Worm (Caenorhabditis elegans) whole organism, late embryonic: Measurements from ENCODE around the gene srv-3.

Experiments
- C08G9.2 ChIP-seq: sonication (generic microtip); optimal IDR thresholded peaks from 2 replicates; lab custom pipeline; 2016; ENCODE audit warnings: mild to moderate bottlenecking, missing genetic modification characterization, moderate library complexity, missing compliant biosample characterization
- C38D4.7 ChIP-seq: fragments of 200-800 bp; sonication (Bioruptor generic); optimal IDR thresholded peaks from 2 replicates; lab custom pipeline; 2018; ENCODE audit warnings: mild to moderate bottlenecking, missing genetic modification characterization, moderate library complexity, missing compliant biosample characterization
- F13H6.1 ChIP-seq: sonication (generic microtip); optimal IDR thresholded peaks from 2 replicates; lab custom pipeline; 2016; ENCODE audit warnings: missing genetic modification characterization, missing compliant biosample characterization
- K02D7.2 ChIP-seq: sonication (generic microtip); optimal IDR thresholded peaks from 2 replicates; lab custom pipeline; 2017; ENCODE audit warnings: mild to moderate bottlenecking, missing genetic modification characterization, missing compliant biosample characterization
- K09A11.1 ChIP-seq: sonication (generic microtip); optimal IDR thresholded peaks from 2 replicates; lab custom pipeline; 2017; ENCODE audit warnings: antibody characterized with exemption, mild to moderate bottlenecking, missing genetic modification characterization, missing compliant biosample characterization; ENCODE audit not compliant: insufficient read depth
- ahr-1 ChIP-seq: sonication (generic microtip); optimal IDR thresholded peaks from 2 replicates; lab custom pipeline; 2016; ENCODE audit warnings: missing genetic modification characterization, missing compliant biosample characterization
- ama-1 ChIP-seq: fragments of 150-350 bp; optimal IDR thresholded peaks from 2 replicates; lab custom pipeline; 2014
- ceh-14 ChIP-seq: sonication (generic microtip); optimal IDR thresholded peaks from 2 replicates; lab custom pipeline; 2016; ENCODE audit warnings: missing genotype, missing genetic modification characterization, missing compliant biosample characterization
- ceh-18 ChIP-seq: sonication (generic microtip); optimal IDR thresholded peaks from 2 replicates; lab custom pipeline; 2016; ENCODE audit warnings: missing genetic modification characterization, missing compliant biosample characterization
- ceh-2 ChIP-seq: sonication (generic microtip); optimal IDR thresholded peaks from 2 replicates; lab custom pipeline; 2016; ENCODE audit warnings: missing genotype, missing genetic modification characterization, missing compliant biosample characterization
- ceh-30 ChIP-seq: fragments of 150-350 bp; optimal IDR thresholded peaks from 2 replicates; lab custom pipeline; 2014; ENCODE audit warnings: missing biosample characterization, missing genetic modification characterization
- ceh-31 ChIP-seq: sonication (generic microtip); optimal IDR thresholded peaks from 2 replicates; lab custom pipeline; 2016; ENCODE audit warnings: missing genetic modification characterization, missing compliant biosample characterization
- ceh-34 ChIP-seq: sonication (generic microtip); optimal IDR thresholded peaks from 2 replicates; lab custom pipeline; 2016; ENCODE audit warnings: mild to moderate bottlenecking, missing genetic modification characterization, missing compliant biosample characterization
- ceh-6 ChIP-seq: fragments of 200-800 bp; sonication (Bioruptor generic); optimal IDR thresholded peaks from 2 replicates; lab custom pipeline; 2018; ENCODE audit warnings: mild to moderate bottlenecking, missing genetic modification characterization, missing compliant biosample characterization
- che-1 ChIP-seq: sonication (generic microtip); optimal IDR thresholded peaks from 2 replicates; lab custom pipeline; 2016; ENCODE audit warnings: mild to moderate bottlenecking, missing genetic modification characterization, missing compliant biosample characterization
- dve-1 ChIP-seq: sonication (generic microtip); optimal IDR thresholded peaks from 2 replicates; lab custom pipeline; 2017; ENCODE audit warnings: antibody characterized with exemption, mild to moderate bottlenecking, missing genetic modification characterization, missing compliant biosample characterization
- eyg-1 ChIP-seq: sonication (generic microtip); optimal IDR thresholded peaks from 2 replicates; lab custom pipeline; 2016; ENCODE audit warnings: missing genotype, missing genetic modification characterization, missing compliant biosample characterization
- fax-1 ChIP-seq: sonication (generic microtip); optimal IDR thresholded peaks from 2 replicates; lab custom pipeline; 2016; ENCODE audit warnings: missing genotype, missing genetic modification characterization, missing compliant biosample characterization
- gmeb-2 ChIP-seq: sonication (generic microtip); optimal IDR thresholded peaks from 2 replicates; lab custom pipeline; 2016; ENCODE audit warnings: missing genetic modification characterization, inconsistent platforms, missing compliant biosample characterization
- hlh-30 ChIP-seq: sonication (generic microtip); optimal IDR thresholded peaks from 2 replicates; lab custom pipeline; 2017; ENCODE audit warnings: antibody characterized with exemption, missing genetic modification characterization, missing compliant biosample characterization; ENCODE audit not compliant: insufficient read depth
- hlh-8 ChIP-seq: sonication (generic microtip); optimal IDR thresholded peaks from 2 replicates; lab custom pipeline; 2016; ENCODE audit warnings: missing genotype, missing genetic modification characterization, missing compliant biosample characterization
- lim-6 ChIP-seq: sonication (generic microtip); optimal IDR thresholded peaks from 2 replicates; lab custom pipeline; 2016; ENCODE audit warnings: missing genetic modification characterization, missing compliant biosample characterization
- madf-2 ChIP-seq: sonication (generic microtip); optimal IDR thresholded peaks from 2 replicates; lab custom pipeline; 2017; ENCODE audit warnings: missing genetic modification characterization, missing compliant biosample characterization
- nfya-1 ChIP-seq: sonication (generic microtip); optimal IDR thresholded peaks from 2 replicates; lab custom pipeline; 2017; ENCODE audit warnings: missing genetic modification characterization, mild to moderate bottlenecking, missing compliant biosample characterization, antibody characterized with exemption, moderate library complexity
- nhr-11 ChIP-seq: fragments of 150-350 bp; optimal IDR thresholded peaks from 2 replicates; lab custom pipeline; 2014; ENCODE audit warnings: missing biosample characterization, missing genetic modification characterization
- npax-4 ChIP-seq: sonication (generic microtip); optimal IDR thresholded peaks from 2 replicates; lab custom pipeline; 2016; ENCODE audit warnings: missing genetic modification characterization, missing compliant biosample characterization
- pag-3 ChIP-seq: sonication (generic microtip); optimal IDR thresholded peaks from 2 replicates; lab custom pipeline; 2016; ENCODE audit warnings: missing compliant biosample characterization, missing genetic modification characterization, borderline replicate concordance
- pat-9 ChIP-seq: fragments of 200-800 bp; sonication (Bioruptor generic); optimal IDR thresholded peaks from 2 replicates; lab custom pipeline; 2018; ENCODE audit warnings: mild to moderate bottlenecking, missing genetic modification characterization, moderate library complexity, missing compliant biosample characterization
- pha-2 ChIP-seq: sonication (generic microtip); optimal IDR thresholded peaks from 2 replicates; lab custom pipeline; 2017; ENCODE audit warnings: mild to moderate bottlenecking, missing genetic modification characterization, missing compliant biosample characterization
- pqm-1 ChIP-seq: sonication (generic microtip); optimal IDR thresholded peaks from 2 replicates; lab custom pipeline; 2016; ENCODE audit warnings: missing genetic modification characterization, missing compliant biosample characterization
- ref-2 ChIP-seq: sonication (generic microtip); optimal IDR thresholded peaks from 2 replicates; lab custom pipeline; 2016; ENCODE audit warnings: missing genetic modification characterization, missing compliant biosample characterization
- rnt-1 ChIP-seq: sonication (generic microtip); optimal IDR thresholded peaks from 2 replicates; lab custom pipeline; 2016; ENCODE audit warnings: missing genetic modification characterization, missing compliant biosample characterization
- sdc-2 ChIP-seq: sonication (generic microtip); optimal IDR thresholded peaks from 2 replicates; lab custom pipeline; 2016; ENCODE audit warnings: missing genotype, missing genetic modification characterization, missing compliant biosample characterization
- sox-4 ChIP-seq: sonication (generic microtip); optimal IDR thresholded peaks from 2 replicates; lab custom pipeline; 2017; ENCODE audit warnings: mild to moderate bottlenecking, missing genetic modification characterization, inconsistent platforms, missing compliant biosample characterization
- tbx-2 ChIP-seq: sonication (generic microtip); optimal IDR thresholded peaks from 2 replicates; lab custom pipeline; 2016; ENCODE audit warnings: missing genetic modification characterization, missing compliant biosample characterization
- tbx-7 ChIP-seq: sonication (generic microtip); optimal IDR thresholded peaks from 2 replicates; lab custom pipeline; 2016; ENCODE audit warnings: missing genotype, missing genetic modification characterization, missing compliant biosample characterization
- ttx-3 ChIP-seq: sonication (generic microtip); optimal IDR thresholded peaks from 2 replicates; lab custom pipeline; 2016; ENCODE audit warnings: missing genetic modification reagents, missing genetic modification characterization, missing compliant biosample characterization
- unc-55 ChIP-seq: sonication (generic microtip); optimal IDR thresholded peaks from 2 replicates; lab custom pipeline; 2017; ENCODE audit warnings: missing biosample characterization, missing genetic modification reagents, missing genetic modification characterization
- unc-86 ChIP-seq: sonication (generic microtip); optimal IDR thresholded peaks from 2 replicates; lab custom pipeline; 2016; ENCODE audit warnings: missing genetic modification characterization, missing compliant biosample characterization
- zip-5 ChIP-seq: sonication (generic microtip); optimal IDR thresholded peaks from 2 replicates; lab custom pipeline; 2016; ENCODE audit warnings: missing genetic modification characterization, missing compliant biosample characterization
- ztf-16 ChIP-seq: sonication (generic microtip); optimal IDR thresholded peaks from 2 replicates; lab custom pipeline; 2017; ENCODE audit warnings: missing genetic modification characterization, missing compliant biosample characterization

The srv-3 gene

DNA sequence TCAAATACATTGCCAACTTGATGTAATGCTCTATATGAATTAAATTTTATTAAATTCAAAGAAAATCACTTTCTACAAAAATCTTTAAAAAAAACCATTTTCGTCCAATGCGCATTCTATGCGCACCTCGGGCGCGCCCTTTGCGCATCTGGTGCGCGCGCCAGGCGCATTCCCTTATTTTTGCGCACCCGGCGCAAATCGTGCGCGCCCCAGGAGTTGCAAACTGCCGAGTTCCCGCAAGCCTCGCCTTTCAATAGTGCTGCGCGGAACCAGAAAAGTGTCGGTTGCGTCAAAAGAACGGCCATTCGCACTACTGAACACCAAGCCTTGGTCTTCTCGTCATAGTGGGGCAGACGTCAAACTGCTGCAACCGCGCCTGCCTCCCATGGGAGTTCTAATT is 25.0 kb upstream of the srv-3 start:
- TF ChIP-seq ztf-16 (tag; lab: Kevin White, UChicago) (no peak), pag-3 (tag; lab: Kevin White, UChicago) (peak; percentile 40), ceh-18 (tag; lab: Kevin White, UChicago) (no peak), gmeb-2 (tag; lab: Kevin White, UChicago) (no peak)

ce11 chrV:19730280-19730679 is 21.5 kb upstream of the srv-3 start, which contains the start of gene Y116F11A.1:
TSS of gene Y116F11A.1 (plus strand) at chrV:19730580.
- TF ChIP-seq gmeb-2 (tag; lab: Kevin White, UChicago) = no peak

DNA sequence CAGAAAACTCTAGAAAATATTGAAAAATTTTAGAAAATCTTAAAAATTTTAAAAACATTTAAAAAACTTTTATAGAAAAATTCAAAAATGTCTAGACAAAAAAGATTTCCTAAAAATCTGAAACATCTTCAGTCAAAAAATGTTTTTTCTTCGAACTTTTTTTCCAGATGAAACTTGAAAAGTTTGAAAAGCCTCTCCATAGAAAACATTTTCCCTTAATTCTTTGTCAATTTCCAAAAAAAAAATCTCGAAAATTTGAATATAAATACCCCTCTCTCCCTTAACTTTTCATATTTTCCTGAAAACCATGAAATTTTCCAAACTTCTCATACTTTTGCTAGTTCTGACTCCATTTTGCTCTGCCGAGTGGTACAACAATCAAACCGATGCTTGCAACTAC is 20.0 kb upstream of the srv-3 start, which contains the start of gene Y116F11A.3:
TSS of gene Y116F11A.3 (plus strand) at position 301 of the 400 bp plus-strand sequence.
- TF ChIP-seq pha-2 (tag; lab: Kevin White, UChicago) (no peak), ahr-1 (tag; lab: Kevin White, UChicago) (no peak), ttx-3 (tag; lab: Kevin White, UChicago) (no peak), rnt-1 (no peak), hlh-8 (tag; lab: Kevin White, UChicago) (no peak), ceh-30 (no peak), gmeb-2 (tag; lab: Kevin White, UChicago) (no peak), eyg-1 (no peak), C38D4.7 (GFP tag; lab: Kevin White, UChicago) (no peak), madf-2 (tag; lab: Kevin White, UChicago) (no peak), K02D7.2 (tag; lab: Kevin White, UChicago) (no peak), K09A11.1 (tag; lab: Kevin White, UChicago) (no peak)

DNA sequence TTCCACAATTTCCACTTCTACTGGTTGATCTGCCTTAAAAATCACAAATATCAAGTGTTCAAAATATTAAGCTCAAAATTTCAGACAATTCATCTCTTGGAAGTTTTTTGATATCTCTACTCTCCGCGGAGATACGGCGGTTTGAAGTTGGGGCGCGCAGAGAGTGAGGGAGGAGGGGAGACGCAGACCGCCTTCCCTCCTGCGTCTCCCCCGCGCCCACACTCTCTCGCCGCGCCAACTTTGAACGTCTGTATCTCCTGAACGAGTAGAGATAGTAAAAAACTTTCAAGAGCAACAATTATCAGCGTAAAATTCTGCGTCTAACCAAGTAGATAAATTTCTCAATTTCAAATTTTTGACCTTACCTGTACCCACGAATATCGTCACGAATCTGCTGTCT is 19.2 kb upstream of the srv-3 start:
- TF ChIP-seq che-1 (no peak), ceh-6 (GFP tag; lab: Kevin White, UChicago) (no peak), F13H6.1 (tag; lab: Kevin White, UChicago) (no peak), sdc-2 (tag; lab: Kevin White, UChicago) (no peak), rnt-1 (no peak), hlh-30 (tag; lab: Kevin White, UChicago) (no peak), dve-1 (no peak), npax-4 (no peak), pag-3 (tag; lab: Kevin White, UChicago) (no peak), C08G9.2 (tag; lab: Kevin White, UChicago) (no peak)
- TF ChIP-seq, all 69 proteins: peak for 0

ce11 chrV:19724589-19724988 is 15.8 kb upstream of the srv-3 start:
- TF ChIP-seq fax-1 (tag; lab: Kevin White, UChicago) = no peak
- TF ChIP-seq K02D7.2 (tag; lab: Kevin White, UChicago) = no peak
- TF ChIP-seq pha-2 (tag; lab: Kevin White, UChicago) = no peak
- no peak for TF ChIP-seq C38D4.7 (GFP tag; lab: Kevin White, UChicago)
- TF ChIP-seq nhr-11 (tag; lab: Kevin White, UChicago) = no peak
- TF ChIP-seq sdc-2 (tag; lab: Kevin White, UChicago) = no peak
- no peak for TF ChIP-seq sox-4 (tag; lab: Kevin White, UChicago)
- TF ChIP-seq tbx-7 (tag; lab: Kevin White, UChicago) = no peak
- no peak for TF ChIP-seq ceh-2 (tag; lab: Kevin White, UChicago)
- TF ChIP-seq unc-86 (tag; lab: Kevin White, UChicago) = no peak
- TF ChIP-seq ceh-31 (tag; lab: Kevin White, UChicago) = no peak
- TF ChIP-seq lim-6 (tag; lab: Kevin White, UChicago) = no peak
- no peak for TF ChIP-seq pqm-1
- TF ChIP-seq ceh-18 (tag; lab: Kevin White, UChicago) = no peak
- TF ChIP-seq, all 69 proteins: peak for 0

- peak; percentile 43 for TF ChIP-seq nfya-1 (tag; lab: Kevin White, UChicago)
- TF ChIP-seq ref-2 (tag; lab: Kevin White, UChicago) = peak; percentile 45
- TF ChIP-seq tbx-2 = no peak
- peak; percentile 58 for TF ChIP-seq ceh-34 (tag; lab: Kevin White, UChicago)
- peak; percentile 21 for TF ChIP-seq unc-86 (tag; lab: Kevin White, UChicago)
- no peak for TF ChIP-seq ama-1
- peak; percentile 87 for TF ChIP-seq pha-2 (tag; lab: Kevin White, UChicago)
- TF ChIP-seq C38D4.7 (GFP tag; lab: Kevin White, UChicago) = peak; percentile 51
- TF ChIP-seq unc-55 (GFP tag; lab: Kevin White, UChicago) = no peak
- TF ChIP-seq zip-5 (tag; lab: Kevin White, UChicago) = peak; percentile 5
- TF ChIP-seq ceh-14 (tag; lab: Kevin White, UChicago) = peak; percentile 22
- TF ChIP-seq nhr-11 (tag; lab: Kevin White, UChicago) = no peak
- TF ChIP-seq ahr-1 (tag; lab: Kevin White, UChicago) = no peak
- peak; percentile 23 for TF ChIP-seq pag-3 (tag; lab: Kevin White, UChicago)
- no peak for TF ChIP-seq dve-1
- no peak for TF ChIP-seq pat-9 (tag; lab: Kevin White, UChicago)
- TF ChIP-seq K02D7.2 (tag; lab: Kevin White, UChicago) = no peak
- TF ChIP-seq che-1 = peak; percentile 52
Observed at ce11 chrV:19722881-19723280, 14.1 kb upstream of the srv-3 start.
